Worm (Caenorhabditis elegans): Measurements from ENCODE around the gene R13H4.7.

The R13H4.7 gene

ce11 chrV:11825662-11826061, 42.4 kb downstream of the R13H4.7 start, which contains the start of gene D2023.4:
Gene D2023.4, minus strand, starts transcription at chrV:11825762.
- TF ChIP-seq irx-1 (tag; optimal IDR thresholded peaks at IDR 0.05) = no peak
- no peak for TF ChIP-seq blmp-1 (tag; optimal IDR thresholded peaks at IDR 0.05)
- TF ChIP-seq tlp-1 (tag; optimal IDR thresholded peaks at IDR 0.05) = no peak
- TF ChIP-seq egl-27 (tag; optimal IDR thresholded peaks at IDR 0.05) = no peak
- no peak for TF ChIP-seq F16B12.6 (tag; optimal IDR thresholded peaks at IDR 0.05)
- no peak for TF ChIP-seq ceh-88 (GFP tag; IDR thresholded peaks at IDR 0.05)
- TF ChIP-seq hpl-2 (GFP tag; optimal IDR thresholded peaks at IDR 0.05) = no peak

DNA sequence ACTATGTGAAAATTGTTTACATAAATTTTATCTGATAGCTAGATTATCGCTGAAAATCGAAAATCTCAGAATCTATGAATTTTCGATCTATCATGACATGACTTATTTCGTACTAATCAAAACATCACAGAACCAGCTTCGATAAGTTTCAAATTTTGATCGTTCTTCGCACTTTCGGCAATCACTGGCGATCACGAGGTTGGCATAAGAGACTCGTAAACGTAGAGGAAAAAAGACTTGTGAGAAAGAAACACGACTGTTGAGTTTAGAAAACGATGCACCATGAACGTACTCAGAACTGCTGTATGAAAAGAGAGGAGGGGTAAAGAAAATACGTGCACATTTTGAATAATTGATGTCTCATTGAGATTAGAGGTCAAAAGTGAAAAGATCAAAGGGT, 44.1 kb downstream of the R13H4.7 start:
- TF ChIP-seq grh-1 (GFP tag; IDR thresholded peaks at IDR 0.05) (peak; percentile 64), zag-1 (tag; optimal IDR thresholded peaks at IDR 0.05) (no peak), fkh-10 (GFP tag; optimal IDR thresholded peaks at IDR 0.05) (no peak), ceh-8 (GFP tag; optimal IDR thresholded peaks at IDR 0.05) (no peak), lin-13 (GFP tag; optimal IDR thresholded peaks at IDR 0.05) (peak; percentile 76), fkh-8 (tag; optimal IDR thresholded peaks at IDR 0.05) (no peak), lin-15B (tag; optimal IDR thresholded peaks at IDR 0.05) (no peak), unc-130 (tag; optimal IDR thresholded peaks at IDR 0.05) (peak; percentile 88), fkh-4 (tag; optimal IDR thresholded peaks at IDR 0.05; ENCODE audit: borderline replicate concordance) (no peak), lin-35 (GFP tag; optimal IDR thresholded peaks at IDR 0.05) (peak; percentile 45 to 86), hlh-17 (GFP tag; optimal IDR thresholded peaks at IDR 0.05; ENCODE audit: borderline replicate concordance) (no peak), C04F5.9 (tag; optimal IDR thresholded peaks at IDR 0.05) (peak; percentile 28), elt-3 (tag; optimal IDR thresholded peaks at IDR 0.05) (peak in 4 of 6 experiments; percentile 57 to 90 (median 86)), nhr-85 (tag) (peak; percentile 97), egl-27 (tag; optimal IDR thresholded peaks at IDR 0.05) (no peak), egl-13 (tag; optimal IDR thresholded peaks at IDR 0.05) (peak; percentile 9), nhr-12 (tag; optimal IDR thresholded peaks at IDR 0.05) (no peak), nhr-47 (tag; optimal IDR thresholded peaks at IDR 0.05) (peak; percentile 80), jun-1 (tag; optimal IDR thresholded peaks at IDR 0.05) (peak; percentile 53), mep-1 (tag; optimal IDR thresholded peaks at IDR 0.05) (peak; percentile 90), sox-4 (tag; optimal IDR thresholded peaks at IDR 0.05) (no peak), xbp-1 (tag; optimal IDR thresholded peaks at IDR 0.05) (peak; percentile 78), nhr-19 (GFP tag; conservative IDR thresholded peaks at IDR 0.05) (peak; percentile 100), unc-30 (tag; optimal IDR thresholded peaks at IDR 0.05) (no peak), ceh-88 (GFP tag; IDR thresholded peaks at IDR 0.05) (peak; percentile 72), ama-1 (optimal IDR thresholded peaks at IDR 0.05) (peak; percentile 54), lir-3 (tag; optimal IDR thresholded peaks at IDR 0.05; ENCODE audit: poor library complexity) (peak; percentile 79), hlh-4 (tag; optimal IDR thresholded peaks at IDR 0.05) (no peak), zip-4 (GFP tag; optimal IDR thresholded peaks at IDR 0.05) (peak; percentile 28), isw-1 (GFP tag; IDR thresholded peaks at IDR 0.05) (no peak), snpc-4 (tag; optimal IDR thresholded peaks at IDR 0.05) (peak; percentile 48), mef-2 (tag; optimal IDR thresholded peaks at IDR 0.05) (peak; percentile 40), nhr-71 (tag; optimal IDR thresholded peaks at IDR 0.05) (peak; percentile 99), tlp-1 (tag; optimal IDR thresholded peaks at IDR 0.05) (no peak), mab-9 (GFP tag; IDR thresholded peaks at IDR 0.05) (peak; percentile 71), efl-3 (GFP tag; optimal IDR thresholded peaks at IDR 0.05) (no peak), ces-1 (GFP tag; optimal IDR thresholded peaks at IDR 0.05) (no peak), pag-3 (tag; optimal IDR thresholded peaks at IDR 0.05; ENCODE audit: borderline replicate concordance, insufficient read depth) (no peak), pqm-1 (tag; optimal IDR thresholded peaks at IDR 0.05) (no peak), lsy-2 (tag; optimal IDR thresholded peaks at IDR 0.05) (peak; percentile 75 to 81), ztf-11 (tag; optimal IDR thresholded peaks at IDR 0.05) (no peak), ceh-90 (tag; optimal IDR thresholded peaks at IDR 0.05) (no peak), tbx-2 (tag; optimal IDR thresholded peaks at IDR 0.05) (peak; percentile 89), snu-23 (GFP tag; optimal IDR thresholded peaks at IDR 0.05) (peak; percentile 94), nhr-77 (tag; optimal IDR thresholded peaks at IDR 0.05) (peak; percentile 82), hpl-2 (GFP tag; optimal IDR thresholded peaks at IDR 0.05) (peak; percentile 50), mdl-1 (tag; optimal IDR thresholded peaks at IDR 0.05) (peak in 1 of 2 experiments; percentile 88), unc-62 (GFP tag; optimal IDR thresholded peaks at IDR 0.05) (no peak)

Measured in whole organism, L1 larva.